Worm (Caenorhabditis elegans): Measurements from ENCODE around the gene W05B10.3.

The W05B10.3 gene

ce11 chrV:12661619-12662018 lies at the start of gene W05B10.3:
W05B10.3 (minus strand) TSS chrV:12661719.
- TF ChIP-seq ceh-36 (tag; optimal IDR thresholded peaks at IDR 0.05), result no peak
- TF ChIP-seq tbx-11 (GFP tag; IDR thresholded peaks at IDR 0.05), result no peak
- no peak for TF ChIP-seq hnd-1 (tag; optimal IDR thresholded peaks at IDR 0.05)

DNA sequence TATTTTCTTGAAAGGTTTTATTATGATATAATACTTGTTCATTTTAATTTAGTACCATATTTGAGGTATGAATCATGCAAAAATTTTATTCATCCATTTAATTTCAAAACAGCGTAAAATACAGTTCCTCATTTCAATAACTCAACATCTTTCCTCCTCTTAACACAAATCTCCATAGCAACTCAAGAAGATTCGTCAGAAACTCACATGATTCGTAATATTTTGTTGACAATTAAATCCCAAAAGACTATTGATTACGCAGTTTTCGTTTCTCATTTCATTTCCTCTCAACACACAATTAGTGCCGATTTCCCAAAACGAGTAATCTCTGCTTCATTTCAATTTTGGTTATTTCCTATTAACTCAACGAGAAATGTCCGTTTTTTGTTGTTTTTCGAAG lies 46.8 kb upstream of the W05B10.3 start, which contains the start of gene R11D1.2:
R11D1.2 (plus strand) TSS at position 301 of the 400 bp plus-strand sequence.
- TF ChIP-seq ceh-36 (tag; optimal IDR thresholded peaks at IDR 0.05), result no peak
- TF ChIP-seq F13C5.2 (tag; optimal IDR thresholded peaks at IDR 0.05), result no peak
- TF ChIP-seq flt-1 (GFP tag; IDR thresholded peaks at IDR 0.05), result no peak
- no peak for TF ChIP-seq tra-4 (tag; optimal IDR thresholded peaks at IDR 0.05)
- TF ChIP-seq ama-1 (optimal IDR thresholded peaks at IDR 0.05), result no peak
- TF ChIP-seq hmg-4 (GFP tag; optimal IDR thresholded peaks at IDR 0.05), result no peak
- no peak for TF ChIP-seq B0310.2 (tag; optimal IDR thresholded peaks at IDR 0.05)
- TF ChIP-seq tbx-11 (GFP tag; IDR thresholded peaks at IDR 0.05), result no peak
- no peak for TF ChIP-seq tbx-37 (GFP tag; conservative IDR thresholded peaks at IDR 0.05)
- TF ChIP-seq aly-1 (tag; optimal IDR thresholded peaks at IDR 0.05), result no peak
- no peak for TF ChIP-seq ets-7 (tag; optimal IDR thresholded peaks at IDR 0.05)

ce11 chrV:12706511-12706910 lies 45.0 kb upstream of the W05B10.3 start:
- TF ChIP-seq flt-1 (GFP tag; IDR thresholded peaks at IDR 0.05), result no peak
- TF ChIP-seq tra-4 (tag; optimal IDR thresholded peaks at IDR 0.05), result no peak
- no peak for TF ChIP-seq hmbx-1 (tag; optimal IDR thresholded peaks at IDR 0.05)
- no peak for TF ChIP-seq scrt-1 (GFP tag; IDR thresholded peaks at IDR 0.05)
- no peak for TF ChIP-seq hnd-1 (tag; optimal IDR thresholded peaks at IDR 0.05)
- no peak for TF ChIP-seq hmg-4 (GFP tag; optimal IDR thresholded peaks at IDR 0.05)
- TF ChIP-seq tbx-11 (GFP tag; IDR thresholded peaks at IDR 0.05), result no peak
- no peak for TF ChIP-seq ets-7 (tag; optimal IDR thresholded peaks at IDR 0.05)
- no peak for TF ChIP-seq F13C5.2 (tag; optimal IDR thresholded peaks at IDR 0.05)
- TF ChIP-seq pes-1 (GFP tag; IDR thresholded peaks at IDR 0.05), result no peak
- TF ChIP-seq B0310.2 (tag; optimal IDR thresholded peaks at IDR 0.05), result no peak
- TF ChIP-seq aly-1 (tag; optimal IDR thresholded peaks at IDR 0.05), result no peak
- no peak for TF ChIP-seq tbx-37 (GFP tag; conservative IDR thresholded peaks at IDR 0.05)
- no peak for TF ChIP-seq sea-1 (GFP tag; conservative IDR thresholded peaks at IDR 0.05)
- no peak for TF ChIP-seq ceh-36 (tag; optimal IDR thresholded peaks at IDR 0.05)

- TF ChIP-seq flt-1 (GFP tag; IDR thresholded peaks at IDR 0.05), result no peak
- TF ChIP-seq hmg-4 (GFP tag; optimal IDR thresholded peaks at IDR 0.05), result no peak
- TF ChIP-seq ama-1 (optimal IDR thresholded peaks at IDR 0.05), result no peak
- no peak for TF ChIP-seq F13C5.2 (tag; optimal IDR thresholded peaks at IDR 0.05)
- no peak for TF ChIP-seq tbx-37 (GFP tag; conservative IDR thresholded peaks at IDR 0.05)
Observed at ce11 chrV:12704077-12704476, 42.6 kb upstream of the W05B10.3 start, which contains the start of gene R11D1.1. R11D1.1 (plus strand) TSS chrV:12704377.

DNA sequence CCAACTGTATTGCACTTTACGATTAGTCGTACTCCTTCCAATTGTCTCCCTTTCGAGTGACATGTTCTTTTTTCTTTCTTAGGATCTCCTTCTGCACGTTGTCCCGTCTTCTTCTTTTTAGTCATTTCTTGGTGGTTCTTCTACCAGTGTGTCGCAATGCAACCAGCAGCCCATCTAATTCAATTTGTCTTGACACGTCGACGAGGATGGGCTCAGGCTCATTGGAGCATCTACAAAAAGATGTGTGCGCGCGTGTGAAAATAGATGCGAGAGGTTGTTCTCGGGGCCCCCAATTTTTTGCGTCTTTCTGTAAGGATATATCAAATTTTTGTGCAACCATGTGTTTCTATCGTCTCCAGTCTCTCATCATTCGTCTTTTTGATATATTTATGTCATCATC lies 40.1 kb upstream of the W05B10.3 start:
- TF ChIP-seq ama-1 (optimal IDR thresholded peaks at IDR 0.05), result no peak
- TF ChIP-seq tbx-37 (GFP tag; conservative IDR thresholded peaks at IDR 0.05), result no peak
- TF ChIP-seq B0310.2 (tag; optimal IDR thresholded peaks at IDR 0.05), result no peak
- TF ChIP-seq ceh-13 (GFP tag; optimal IDR thresholded peaks at IDR 0.05), result no peak
- TF ChIP-seq ets-7 (tag; optimal IDR thresholded peaks at IDR 0.05), result no peak
- no peak for TF ChIP-seq tbx-11 (GFP tag; IDR thresholded peaks at IDR 0.05)
- no peak for TF ChIP-seq F13C5.2 (tag; optimal IDR thresholded peaks at IDR 0.05)
- no peak for TF ChIP-seq sea-1 (GFP tag; conservative IDR thresholded peaks at IDR 0.05)
- no peak for TF ChIP-seq pes-1 (GFP tag; IDR thresholded peaks at IDR 0.05)
- no peak for TF ChIP-seq scrt-1 (GFP tag; IDR thresholded peaks at IDR 0.05)

DNA sequence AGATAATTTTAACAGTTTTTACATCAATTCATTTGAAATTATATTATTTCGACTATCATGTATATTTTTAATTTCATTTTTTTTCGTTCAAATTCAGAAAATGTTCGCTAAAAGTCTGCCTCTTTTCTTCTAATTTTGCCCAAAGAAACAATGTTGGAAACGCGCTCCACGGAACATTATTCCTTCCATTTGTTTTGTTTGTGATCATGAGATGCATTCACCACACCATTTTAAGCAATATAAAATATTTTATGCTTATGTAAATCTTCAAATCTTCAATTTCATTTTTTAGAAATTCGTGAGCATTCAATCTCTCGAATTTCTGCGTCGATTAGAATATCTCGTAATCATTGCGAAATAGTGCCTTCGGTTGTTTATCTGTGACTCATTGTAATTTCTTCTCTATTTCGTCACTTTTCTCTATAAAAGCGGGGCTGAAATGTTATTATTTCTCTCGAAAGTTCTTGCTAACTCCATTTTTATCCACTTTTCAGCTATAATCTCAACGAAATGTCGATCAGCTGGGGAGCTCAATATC lies 35.9 kb upstream of the W05B10.3 start, which contains the start of gene istr-1:
istr-1 (plus strand) TSS at position 495 of the 538 bp plus-strand sequence.
- TF ChIP-seq ceh-13 (GFP tag; optimal IDR thresholded peaks at IDR 0.05) (no peak), ceh-36 (tag; optimal IDR thresholded peaks at IDR 0.05) (no peak), sea-1 (GFP tag; conservative IDR thresholded peaks at IDR 0.05) (no peak), F13C5.2 (tag; optimal IDR thresholded peaks at IDR 0.05) (no peak), pes-1 (GFP tag; IDR thresholded peaks at IDR 0.05) (no peak), hmg-4 (GFP tag; optimal IDR thresholded peaks at IDR 0.05) (no peak), tra-4 (tag; optimal IDR thresholded peaks at IDR 0.05) (no peak), hmbx-1 (tag; optimal IDR thresholded peaks at IDR 0.05) (no peak)

ce11 chrV:12696790-12697189 lies 35.3 kb upstream of the W05B10.3 start:
- TF ChIP-seq scrt-1 (GFP tag; IDR thresholded peaks at IDR 0.05) (no peak), ceh-13 (GFP tag; optimal IDR thresholded peaks at IDR 0.05) (no peak), hnd-1 (tag; optimal IDR thresholded peaks at IDR 0.05) (no peak), sea-1 (GFP tag; conservative IDR thresholded peaks at IDR 0.05) (no peak), aly-1 (tag; optimal IDR thresholded peaks at IDR 0.05) (no peak), hmg-4 (GFP tag; optimal IDR thresholded peaks at IDR 0.05) (no peak), tbx-11 (GFP tag; IDR thresholded peaks at IDR 0.05) (no peak), pes-1 (GFP tag; IDR thresholded peaks at IDR 0.05) (no peak), tra-4 (tag; optimal IDR thresholded peaks at IDR 0.05) (no peak), hmbx-1 (tag; optimal IDR thresholded peaks at IDR 0.05) (no peak), B0310.2 (tag; optimal IDR thresholded peaks at IDR 0.05) (no peak), tbx-37 (GFP tag; conservative IDR thresholded peaks at IDR 0.05) (no peak), F13C5.2 (tag; optimal IDR thresholded peaks at IDR 0.05) (no peak), flt-1 (GFP tag; IDR thresholded peaks at IDR 0.05) (no peak), ceh-36 (tag; optimal IDR thresholded peaks at IDR 0.05) (no peak), ets-7 (tag; optimal IDR thresholded peaks at IDR 0.05) (no peak), ama-1 (optimal IDR thresholded peaks at IDR 0.05) (no peak)

DNA sequence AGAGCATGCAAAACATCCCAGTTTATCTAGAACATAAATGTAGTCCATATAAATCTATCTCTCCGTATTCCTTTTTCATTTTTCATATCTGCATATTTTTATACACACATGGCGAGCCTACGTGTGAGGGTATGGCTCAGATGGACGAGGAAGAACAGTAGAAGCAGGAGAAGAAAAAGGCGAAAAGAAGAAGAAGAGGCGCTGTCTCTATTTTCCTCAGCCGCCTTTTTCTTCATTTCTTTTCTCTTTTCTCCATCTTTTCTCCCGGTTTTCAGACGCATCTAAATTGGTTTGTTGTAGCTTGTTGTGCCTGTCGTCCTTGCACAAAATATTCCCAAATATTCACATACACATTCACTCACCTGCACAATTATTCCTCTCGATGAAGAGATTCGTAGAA lies 34.4 kb upstream of the W05B10.3 start, which contains the start of gene K10C8.4:
K10C8.4 (plus strand) TSS at position 301 of the 400 bp plus-strand sequence.
- TF ChIP-seq pes-1 (GFP tag; IDR thresholded peaks at IDR 0.05), result no peak
- TF ChIP-seq ceh-36 (tag; optimal IDR thresholded peaks at IDR 0.05), result no peak
- no peak for TF ChIP-seq flt-1 (GFP tag; IDR thresholded peaks at IDR 0.05)
- TF ChIP-seq tbx-37 (GFP tag; conservative IDR thresholded peaks at IDR 0.05), result no peak

All from whole organism, early embryonic.